Fruit fly (Drosophila melanogaster): Measurements from ENCODE around the gene Brf.

The Brf gene

dm6 chr3R:17394318-17395188 lies 3.4 kb upstream of the Brf start, which contains the start of gene CREG:
TSS of gene CREG (minus strand) at chr3R:17394640.
- no peak for TF ChIP-seq CG1620 (GFP tag; optimal IDR thresholded peaks at IDR 0.05)
- peak; percentile 59 for TF ChIP-seq CG12768 (GFP tag; optimal IDR thresholded peaks at IDR 0.05)
- TF ChIP-seq Clk (GFP tag; optimal IDR thresholded peaks at IDR 0.05), result no peak
- TF ChIP-seq CG14711 (tag; optimal IDR thresholded peaks at IDR 0.05), result peak; percentile 20
- peak; percentile 24 for TF ChIP-seq CG7045 (GFP tag; optimal IDR thresholded peaks at IDR 0.05)
- peak; percentile 12 to 21 for TF ChIP-seq cnc (optimal IDR thresholded peaks at IDR 0.05)
- TF ChIP-seq ovo (GFP tag; optimal IDR thresholded peaks at IDR 0.05), result no peak
- TF ChIP-seq CG33017 (tag; optimal IDR thresholded peaks at IDR 0.05), result no peak
- peak; percentile 1 for TF ChIP-seq CG7101 (tag; optimal IDR thresholded peaks at IDR 0.05)
- TF ChIP-seq CG5204 (GFP tag; optimal IDR thresholded peaks at IDR 0.05), result peak; percentile 50
- TF ChIP-seq kay (GFP tag; ENCODE audit: borderline replicate concordance), result peak; percentile 83
- TF ChIP-seq cic (GFP tag; optimal IDR thresholded peaks at IDR 0.05), result peak; percentile 22
- TF ChIP-seq Hr96 (GFP tag; optimal IDR thresholded peaks at IDR 0.05), result peak; percentile 58
- TF ChIP-seq pad (GFP tag; optimal IDR thresholded peaks at IDR 0.05), result peak; percentile 26
- no peak for TF ChIP-seq toe (GFP tag; optimal IDR thresholded peaks at IDR 0.05)
- peak; percentile 25 for TF ChIP-seq Mnt (GFP tag; optimal IDR thresholded peaks at IDR 0.05)
- TF ChIP-seq bab1 (GFP tag; optimal IDR thresholded peaks at IDR 0.05), result no peak
- peak; percentile 24 for TF ChIP-seq tj (GFP tag; optimal IDR thresholded peaks at IDR 0.05)
- peak; percentile 71 for TF ChIP-seq CG11617 (GFP tag; optimal IDR thresholded peaks at IDR 0.05)
- TF ChIP-seq Crg-1 (GFP tag; optimal IDR thresholded peaks at IDR 0.05), result peak; percentile 2

dm6 chr3R:17386168-17386819 lies 4.8 kb downstream of the Brf start:
- TF ChIP-seq CG7101 (tag; optimal IDR thresholded peaks at IDR 0.05) (peak; percentile 60), ovo (GFP tag; optimal IDR thresholded peaks at IDR 0.05) (no peak), Hr96 (GFP tag; optimal IDR thresholded peaks at IDR 0.05) (peak; percentile 32), CG5204 (GFP tag; optimal IDR thresholded peaks at IDR 0.05) (peak; percentile 36), cnc (optimal IDR thresholded peaks at IDR 0.05) (no peak), Clk (GFP tag; optimal IDR thresholded peaks at IDR 0.05) (peak; percentile 55), CG1620 (GFP tag; optimal IDR thresholded peaks at IDR 0.05) (no peak), CG14711 (tag; optimal IDR thresholded peaks at IDR 0.05) (peak; percentile 63), tj (GFP tag; optimal IDR thresholded peaks at IDR 0.05) (no peak), CG33017 (tag; optimal IDR thresholded peaks at IDR 0.05) (peak; percentile 55), CG11617 (GFP tag; optimal IDR thresholded peaks at IDR 0.05) (no peak), kay (GFP tag; ENCODE audit: borderline replicate concordance) (peak; percentile 12), cic (GFP tag; optimal IDR thresholded peaks at IDR 0.05) (no peak), pad (GFP tag; optimal IDR thresholded peaks at IDR 0.05) (peak; percentile 3), toe (GFP tag; optimal IDR thresholded peaks at IDR 0.05) (peak; percentile 54), CG7045 (GFP tag; optimal IDR thresholded peaks at IDR 0.05) (peak; percentile 19), bab1 (GFP tag; optimal IDR thresholded peaks at IDR 0.05) (peak; percentile 54), Crg-1 (GFP tag; optimal IDR thresholded peaks at IDR 0.05) (no peak), CG12768 (GFP tag; optimal IDR thresholded peaks at IDR 0.05) (peak; percentile 60), Mnt (GFP tag; optimal IDR thresholded peaks at IDR 0.05) (no peak)

dm6 chr3R:17385329-17386019 lies 5.7 kb downstream of the Brf start:
- TF ChIP-seq CG14711 (tag; optimal IDR thresholded peaks at IDR 0.05) (peak; percentile 74), Hr96 (GFP tag; optimal IDR thresholded peaks at IDR 0.05) (peak; percentile 74), CG1620 (GFP tag; optimal IDR thresholded peaks at IDR 0.05) (peak; percentile 84), pad (GFP tag; optimal IDR thresholded peaks at IDR 0.05) (peak; percentile 60), CG7101 (tag; optimal IDR thresholded peaks at IDR 0.05) (peak; percentile 73), tj (GFP tag; optimal IDR thresholded peaks at IDR 0.05) (peak; percentile 68), CG12768 (GFP tag; optimal IDR thresholded peaks at IDR 0.05) (peak; percentile 23), ovo (GFP tag; optimal IDR thresholded peaks at IDR 0.05) (peak; percentile 59), Mnt (GFP tag; optimal IDR thresholded peaks at IDR 0.05) (peak; percentile 70), cnc (optimal IDR thresholded peaks at IDR 0.05) (no peak), CG7045 (GFP tag; optimal IDR thresholded peaks at IDR 0.05) (peak; percentile 65), cic (GFP tag; optimal IDR thresholded peaks at IDR 0.05) (peak; percentile 56), CG33017 (tag; optimal IDR thresholded peaks at IDR 0.05) (peak; percentile 55), Crg-1 (GFP tag; optimal IDR thresholded peaks at IDR 0.05) (peak; percentile 78), Clk (GFP tag; optimal IDR thresholded peaks at IDR 0.05) (no peak), kay (GFP tag; ENCODE audit: borderline replicate concordance) (no peak), CG11617 (GFP tag; optimal IDR thresholded peaks at IDR 0.05) (no peak), toe (GFP tag; optimal IDR thresholded peaks at IDR 0.05) (peak; percentile 75), CG5204 (GFP tag; optimal IDR thresholded peaks at IDR 0.05) (peak; percentile 68), bab1 (GFP tag; optimal IDR thresholded peaks at IDR 0.05) (peak; percentile 83)

dm6 chr3R:17381916-17382315 lies 9.2 kb downstream of the Brf start:
- TF ChIP-seq tj (GFP tag; optimal IDR thresholded peaks at IDR 0.05) (peak; percentile 92), CG1620 (GFP tag; optimal IDR thresholded peaks at IDR 0.05) (no peak)

dm6 chr3R:17379742-17380141 lies 11.4 kb downstream of the Brf start, which contains the start of gene lute:
TSS of gene lute (plus strand) at chr3R:17379944.
- no peak for TF ChIP-seq CG7045 (GFP tag; optimal IDR thresholded peaks at IDR 0.05)
- peak; percentile 44 for TF ChIP-seq tj (GFP tag; optimal IDR thresholded peaks at IDR 0.05)
- TF ChIP-seq cic (GFP tag; optimal IDR thresholded peaks at IDR 0.05), result no peak
- TF ChIP-seq toe (GFP tag; optimal IDR thresholded peaks at IDR 0.05), result no peak
- TF ChIP-seq CG14711 (tag; optimal IDR thresholded peaks at IDR 0.05), result no peak
- TF ChIP-seq kay (GFP tag; ENCODE audit: borderline replicate concordance), result peak; percentile 56
